Fruit fly (Drosophila melanogaster) whole organism, embryonic: ENCODE measurements around the gene EMC6.

Source experiments
- Abd-B ChIP-seq: fragments of 200-800 bp; sonication (Bioruptor generic); optimal IDR thresholded peaks from 2 replicates; lab custom pipeline; 2018; ENCODE audit warnings: missing biosample characterization, mild to moderate bottlenecking, missing genetic modification characterization, moderate library complexity
- BEAF-32 ChIP-seq: fragments of 200-800 bp; sonication (Bioruptor generic); optimal IDR thresholded peaks from 3 replicates; lab custom pipeline; 2017; ENCODE audit warnings: missing biosample characterization, missing genetic modification characterization, mild to moderate bottlenecking, moderate library complexity, missing genetic modification reagents
- CG11085 ChIP-seq: fragments of 200-800 bp; sonication (Bioruptor generic); IDR thresholded peaks from 2 replicates; pipeline ENCODE4 v1.3.6; 2022; ENCODE audit warnings: missing biosample characterization, missing genetic modification characterization
- CG11398 ChIP-seq: fragments of 200-800 bp; sonication (Bioruptor generic); optimal IDR thresholded peaks from 2 replicates; lab custom pipeline; 2016; ENCODE audit warnings: missing biosample characterization, missing genetic modification characterization
- CG11696 ChIP-seq: fragments of 200-800 bp; sonication (Bioruptor generic); IDR thresholded peaks from 2 replicates; pipeline ENCODE4 v1.3.6; 2022; ENCODE audit warnings: missing biosample characterization, missing genetic modification characterization
- CG14710 ChIP-seq: fragments of 200-800 bp; sonication (Bioruptor generic); optimal IDR thresholded peaks from 3 replicates; lab custom pipeline; 2019; ENCODE audit warnings: missing biosample characterization, mild to moderate bottlenecking, missing genetic modification characterization, moderate library complexity
- CG1647 ChIP-seq: fragments of 200-800 bp; sonication (Bioruptor generic); optimal IDR thresholded peaks from 3 replicates; lab custom pipeline; 2016; ENCODE audit warnings: missing biosample characterization, missing genetic modification characterization
- CG17829 ChIP-seq: fragments of 200-800 bp; optimal IDR thresholded peaks from 2 replicates; lab custom pipeline; 2019; ENCODE audit warnings: missing biosample characterization, mild to moderate bottlenecking, missing genetic modification characterization, moderate library complexity
- CG18764 ChIP-seq: fragments of 200-800 bp; sonication (Bioruptor generic); optimal IDR thresholded peaks from 3 replicates; lab custom pipeline; 2016; ENCODE audit warnings: missing biosample characterization, missing genetic modification characterization
- CG2116 ChIP-seq: fragments of 200-800 bp; sonication (Bioruptor generic); optimal IDR thresholded peaks from 3 replicates; lab custom pipeline; 2018; ENCODE audit warnings: missing biosample characterization, mild to moderate bottlenecking, missing genetic modification characterization
- CG2120 ChIP-seq: fragments of 200-800 bp; sonication (Bioruptor generic); optimal IDR thresholded peaks from 3 replicates; lab custom pipeline; 2016; ENCODE audit warnings: missing biosample characterization, missing genetic modification characterization
- CG30020 ChIP-seq: fragments of 200-800 bp; optimal IDR thresholded peaks from 2 replicates; lab custom pipeline; 2019; ENCODE audit warnings: missing biosample characterization, mild to moderate bottlenecking, missing genetic modification characterization, moderate library complexity
- CG34224 ChIP-seq: fragments of 200-800 bp; sonication (Bioruptor generic); IDR thresholded peaks from 3 replicates; pipeline ENCODE4 v1.3.6; 2022; ENCODE audit warnings: missing biosample characterization, missing genetic modification characterization; ENCODE audit not compliant: partially characterized antibody
- CG3847 ChIP-seq: fragments of 200-800 bp; sonication (Bioruptor generic); IDR thresholded peaks from 2 replicates; pipeline ENCODE4 v1.3.6; 2022; ENCODE audit warnings: missing biosample characterization, missing genetic modification characterization
- CG7786 ChIP-seq: fragments of 200-800 bp; sonication (Bioruptor generic); optimal IDR thresholded peaks from 2 replicates; lab custom pipeline; 2016; ENCODE audit warnings: missing biosample characterization, missing genetic modification characterization
- CG9727 ChIP-seq: fragments of 200-800 bp; sonication (Bioruptor generic); optimal IDR thresholded peaks from 3 replicates; lab custom pipeline; 2017; ENCODE audit warnings: missing biosample characterization, mild to moderate bottlenecking, missing genetic modification characterization
- Doc3 ChIP-seq: fragments of 200-800 bp; sonication (Bioruptor generic); IDR thresholded peaks from 3 replicates; pipeline ENCODE4 v1.3.6; 2022; ENCODE audit warnings: missing biosample characterization, missing genetic modification characterization; ENCODE audit not compliant: partially characterized antibody
- Ets97D ChIP-seq: fragments of 200-800 bp; sonication (Bioruptor generic); optimal IDR thresholded peaks from 3 replicates; lab custom pipeline; 2016; ENCODE audit warnings: missing biosample characterization, missing genetic modification characterization
- HLH4C ChIP-seq: fragments of 200-800 bp; sonication (Bioruptor generic); IDR thresholded peaks from 3 replicates; pipeline ENCODE4 v1.3.6; 2022; ENCODE audit warnings: missing biosample characterization, missing genetic modification characterization; ENCODE audit not compliant: partially characterized antibody
- MBD-R2 ChIP-seq: fragments of 200-800 bp; sonication (Bioruptor generic); IDR thresholded peaks from 2 replicates; pipeline ENCODE4 v1.3.6; 2022; ENCODE audit warnings: missing biosample characterization, missing genetic modification characterization
- Myb ChIP-seq: fragments of 200-800 bp; sonication (Bioruptor generic); optimal IDR thresholded peaks from 2 replicates; lab custom pipeline; 2016; ENCODE audit warnings: missing biosample characterization, missing genetic modification characterization
- NC2β ChIP-seq: fragments of 200-800 bp; sonication (Bioruptor generic); optimal IDR thresholded peaks from 2 replicates; lab custom pipeline; 2016; ENCODE audit warnings: missing biosample characterization, missing genetic modification characterization
- Opbp ChIP-seq: fragments of 200-800 bp; sonication (Bioruptor generic); IDR thresholded peaks from 3 replicates; pipeline ENCODE4 v1.3.6; 2022; ENCODE audit warnings: missing biosample characterization, missing genetic modification characterization; ENCODE audit not compliant: partially characterized antibody
- Rfx ChIP-seq: fragments of 200-800 bp; sonication (Bioruptor generic); IDR thresholded peaks from 2 replicates; pipeline ENCODE4 v1.3.6; 2022; ENCODE audit warnings: missing biosample characterization, missing genetic modification characterization
- Spps ChIP-seq: fragments of 200-800 bp; sonication (Bioruptor generic); optimal IDR thresholded peaks from 2 replicates; lab custom pipeline; 2018; ENCODE audit warnings: missing biosample characterization, mild to moderate bottlenecking, missing genetic modification characterization
- Sry-β ChIP-seq: fragments of 200-800 bp; sonication (Bioruptor generic); optimal IDR thresholded peaks from 2 replicates; lab custom pipeline; 2018; ENCODE audit warnings: missing biosample characterization, mild to moderate bottlenecking, missing genetic modification characterization, moderate library complexity
- az2 ChIP-seq: fragments of 200-800 bp; sonication (Bioruptor generic); optimal IDR thresholded peaks from 3 replicates; lab custom pipeline; 2016; ENCODE audit warnings: missing biosample characterization, missing genetic modification characterization
- bigmax ChIP-seq: fragments of 200-800 bp; sonication (Bioruptor generic); optimal IDR thresholded peaks from 2 replicates; lab custom pipeline; 2018; ENCODE audit warnings: missing biosample characterization, mild to moderate bottlenecking, missing genetic modification characterization
- dmrt11E ChIP-seq: fragments of 200-800 bp; sonication (Bioruptor generic); optimal IDR thresholded peaks from 3 replicates; lab custom pipeline; 2018; ENCODE audit warnings: missing biosample characterization, mild to moderate bottlenecking, missing genetic modification characterization, moderate library complexity
- ftz-f1 ChIP-seq: fragments of 200-800 bp; sonication (Bioruptor generic); optimal IDR thresholded peaks from 2 replicates; lab custom pipeline; 2016; ENCODE audit warnings: missing biosample characterization, missing genetic modification characterization
- fu2 ChIP-seq: fragments of 200-800 bp; sonication (Bioruptor generic); optimal IDR thresholded peaks from 2 replicates; lab custom pipeline; 2016; ENCODE audit warnings: missing biosample characterization, missing genetic modification characterization
- gem ChIP-seq: fragments of 200-800 bp; sonication (Bioruptor generic); optimal IDR thresholded peaks from 2 replicates; lab custom pipeline; 2019; ENCODE audit warnings: missing biosample characterization, mild to moderate bottlenecking, missing genetic modification characterization, moderate library complexity
- inv ChIP-seq: fragments of 200-800 bp; sonication (Bioruptor generic); IDR thresholded peaks from 2 replicates; pipeline ENCODE4 v1.3.6; 2022; ENCODE audit warnings: missing biosample characterization, missing genetic modification characterization; ENCODE audit not compliant: partially characterized antibody
- jigr1 ChIP-seq: fragments of 200-800 bp; sonication (Bioruptor generic); IDR thresholded peaks from 3 replicates; pipeline ENCODE4 v1.3.6; 2022; ENCODE audit warnings: missing biosample characterization, missing genetic modification characterization
- org-1 ChIP-seq: fragments of 200-800 bp; sonication (Bioruptor generic); optimal IDR thresholded peaks from 2 replicates; lab custom pipeline; 2017; ENCODE audit warnings: missing biosample characterization, missing genetic modification characterization
- psq ChIP-seq: fragments of 200-800 bp; sonication (Bioruptor generic); optimal IDR thresholded peaks from 2 replicates; lab custom pipeline; 2017; ENCODE audit warnings: missing biosample characterization, missing genetic modification characterization
- pum ChIP-seq: fragments of 200-800 bp; sonication (Bioruptor generic); optimal IDR thresholded peaks from 2 replicates; lab custom pipeline; 2016; ENCODE audit warnings: missing biosample characterization, missing genetic modification characterization
- scrt ChIP-seq: fragments of 200-800 bp; sonication (Bioruptor generic); optimal IDR thresholded peaks from 2 replicates; lab custom pipeline; 2018; ENCODE audit warnings: missing biosample characterization, mild to moderate bottlenecking, missing genetic modification characterization, moderate library complexity
- so ChIP-seq: fragments of 200-800 bp; sonication (Bioruptor generic); IDR thresholded peaks from 3 replicates; pipeline ENCODE4 v1.3.6; 2022; ENCODE audit warnings: missing biosample characterization, missing genetic modification characterization
- sob ChIP-seq: fragments of 200-800 bp; sonication (Bioruptor generic); IDR thresholded peaks from 2 replicates; pipeline ENCODE4 v1.3.6; 2022; ENCODE audit warnings: missing biosample characterization, missing genetic modification characterization
- sqz ChIP-seq: fragments of 200-800 bp; sonication (Bioruptor generic); optimal IDR thresholded peaks from 3 replicates; lab custom pipeline; 2018; ENCODE audit warnings: missing biosample characterization, mild to moderate bottlenecking, missing genetic modification characterization
- tin ChIP-seq: fragments of 200-800 bp; sonication (Bioruptor generic); optimal IDR thresholded peaks from 3 replicates; lab custom pipeline; 2016; ENCODE audit warnings: missing biosample characterization, missing genetic modification characterization
- tx ChIP-seq: fragments of 200-800 bp; sonication (Bioruptor generic); optimal IDR thresholded peaks from 2 replicates; lab custom pipeline; 2016; ENCODE audit warnings: missing biosample characterization, missing genetic modification characterization
- unc-4 ChIP-seq: fragments of 200-800 bp; sonication (Bioruptor generic); IDR thresholded peaks from 2 replicates; pipeline ENCODE4 v1.3.6; 2022; ENCODE audit warnings: missing biosample characterization, missing genetic modification characterization; ENCODE audit not compliant: partially characterized antibody
- zfh2 ChIP-seq: fragments of 200-800 bp; sonication (Bioruptor generic); optimal IDR thresholded peaks from 2 replicates; lab custom pipeline; 2016; ENCODE audit warnings: missing biosample characterization, missing genetic modification characterization

Gene EMC6

dm6 chr3R:25039028-25039476 lies 14.2 kb upstream of the EMC6 start, which contains the start of the genes Ythdf and bai (continued):
- peak; percentile 92 for TF ChIP-seq unc-4 (GFP tag; lab: Robert Waterston, UW)
- TF ChIP-seq Abd-B (GFP tag; lab: Kevin White, UChicago): no peak
- no peak for TF ChIP-seq bigmax
- TF ChIP-seq CG1647: peak; percentile 18
- TF ChIP-seq Rfx (GFP tag; lab: Robert Waterston, UW): peak; percentile 55
- peak; percentile 60 for TF ChIP-seq CG30020
- TF ChIP-seq CG11398 (GFP tag; lab: Kevin White, UChicago): peak; percentile 2
- TF ChIP-seq sob (GFP tag; lab: Robert Waterston, UW): peak; percentile 56
- TF ChIP-seq pum (GFP tag; lab: Kevin White, UChicago): no peak
- TF ChIP-seq Opbp (GFP tag; lab: Robert Waterston, UW): peak; percentile 74; the same call in 2 of the 3 replicates
- TF ChIP-seq Spps (tag; lab: Kevin White, UChicago): no peak
- peak; percentile 60 for TF ChIP-seq Doc3 (GFP tag; lab: Robert Waterston, UW)
- TF ChIP-seq CG14710 (tag; lab: Kevin White, UChicago): peak; percentile 81
- 0 out of 2 replicates have a peak, but pooled peaks have one; percentile 19 for TF ChIP-seq CG11085 (GFP tag; lab: Robert Waterston, UW)
- TF ChIP-seq MBD-R2 (GFP tag; lab: Robert Waterston, UW): peak; percentile 59
- TF ChIP-seq psq (GFP tag; lab: Kevin White, UChicago): peak; percentile 49
- peak; percentile 9 for TF ChIP-seq Sry-β (GFP tag; lab: Kevin White, UChicago)
- TF ChIP-seq org-1 (GFP tag; lab: Kevin White, UChicago): no peak
- peak; percentile 95 for TF ChIP-seq BEAF-32 (GFP tag; lab: Kevin White, UChicago)
- peak; percentile 89 for TF ChIP-seq Myb (GFP tag; lab: Kevin White, UChicago)
- peak; percentile 80 for TF ChIP-seq CG34224 (GFP tag; lab: Robert Waterston, UW)
- TF ChIP-seq fu2 (GFP tag; lab: Kevin White, UChicago): peak; percentile 5
- no peak for TF ChIP-seq CG9727 (GFP tag; lab: Kevin White, UChicago)
- peak; percentile 69 for TF ChIP-seq zfh2 (GFP tag; lab: Kevin White, UChicago)
- TF ChIP-seq Ets97D (GFP tag; lab: Kevin White, UChicago): peak; percentile 67
- peak; percentile 14 for TF ChIP-seq tin (GFP tag; lab: Kevin White, UChicago)
- no peak for TF ChIP-seq CG11696 (GFP tag; lab: Robert Waterston, UW)
- peak; percentile 38 for TF ChIP-seq CG17829 (tag; lab: Kevin White, UChicago)
- TF ChIP-seq sqz: no peak
- no peak for TF ChIP-seq jigr1 (GFP tag; lab: Robert Waterston, UW)
- no peak for TF ChIP-seq CG18764 (GFP tag; lab: Kevin White, UChicago)
- peak; percentile 3 for TF ChIP-seq ftz-f1 (GFP tag; lab: Kevin White, UChicago)
- peak; percentile 85 for TF ChIP-seq CG2116
- TF ChIP-seq tx (GFP tag; lab: Kevin White, UChicago): peak; percentile 6
- peak; percentile 81 for TF ChIP-seq CG2120 (GFP tag; lab: Kevin White, UChicago)
- no peak for TF ChIP-seq so (GFP tag; lab: Robert Waterston, UW)
- TF ChIP-seq CG3847 (GFP tag; lab: Robert Waterston, UW): peak; percentile 50; the same call in 1 of the 2 replicates
- TF ChIP-seq scrt (GFP tag; lab: Kevin White, UChicago): no peak
- TF ChIP-seq dmrt11E (tag; lab: Kevin White, UChicago): peak; percentile 34
- TF ChIP-seq CG7786 (GFP tag; lab: Kevin White, UChicago): peak; percentile 55
- TF ChIP-seq gem: no peak
- peak; percentile 87 for TF ChIP-seq inv (GFP tag; lab: Robert Waterston, UW)
- TF ChIP-seq HLH4C: peak; percentile 80
- TF ChIP-seq az2 (GFP tag; lab: Kevin White, UChicago): peak; percentile 15
- TF ChIP-seq NC2β (GFP tag; lab: Kevin White, UChicago): peak; percentile 44
